Worm (Caenorhabditis elegans) whole organism, young adult: ENCODE measurements around the gene atgp-1.

Experiments
- C06A6.2 ChIP-seq: fragments of 200-800 bp; sonication (Bioruptor generic); conservative IDR thresholded peaks from 2 replicates; pipeline ENCODE4 v1.3.6; 2022; ENCODE audit warnings: missing genetic modification characterization, missing compliant biosample characterization
- F22D6.2 ChIP-seq: sonication (generic microtip); optimal IDR thresholded peaks from 2 replicates; lab custom pipeline; 2016; ENCODE audit warnings: mild to moderate bottlenecking, missing genetic modification characterization, missing compliant biosample characterization
- F39B2.1 ChIP-seq: fragments of 200-800 bp; sonication (Bioruptor generic); IDR thresholded peaks from 2 replicates; pipeline ENCODE4 v1.3.6; 2022; ENCODE audit warnings: missing genetic modification reagents, missing genetic modification characterization, missing compliant biosample characterization
- athp-1 ChIP-seq: sonication (generic microtip); optimal IDR thresholded peaks from 2 replicates; lab custom pipeline; 2017; ENCODE audit warnings: mild to moderate bottlenecking, missing genetic modification characterization, missing compliant biosample characterization
- attf-5 ChIP-seq: fragments of 200-800 bp; sonication (Bioruptor generic); optimal IDR thresholded peaks from 2 replicates; lab custom pipeline; 2018; ENCODE audit warnings: mild to moderate bottlenecking, missing genetic modification characterization, missing compliant biosample characterization
- bed-2 ChIP-seq: fragments of 200-800 bp; sonication (Bioruptor generic); IDR thresholded peaks from 2 replicates; pipeline ENCODE4 v1.3.6; 2022; ENCODE audit warnings: missing genetic modification reagents, missing genetic modification characterization, missing compliant biosample characterization
- ceh-91 ChIP-seq: fragments of 200-800 bp; sonication (Bioruptor generic); IDR thresholded peaks from 2 replicates; pipeline ENCODE4 v1.3.6; 2022; ENCODE audit warnings: missing genetic modification reagents, missing genetic modification characterization, missing compliant biosample characterization
- lir-1 ChIP-seq: fragments of 200-800 bp; sonication (Bioruptor generic); conservative IDR thresholded peaks from 2 replicates; pipeline ENCODE4 v1.3.6; 2022; ENCODE audit warnings: missing genetic modification reagents, missing genetic modification characterization, missing compliant biosample characterization
- nfya-2 ChIP-seq: fragments of 200-800 bp; sonication (Bioruptor generic); IDR thresholded peaks from 2 replicates; pipeline ENCODE4 v1.3.6; 2022; ENCODE audit warnings: missing genetic modification reagents, missing genetic modification characterization, missing compliant biosample characterization
- nhr-27 ChIP-seq: fragments of 200-800 bp; sonication (Bioruptor generic); optimal IDR thresholded peaks from 2 replicates; lab custom pipeline; 2018; ENCODE audit warnings: mild to moderate bottlenecking, missing genetic modification characterization, moderate library complexity, missing compliant biosample characterization
- nhr-80 ChIP-seq: sonication (generic microtip); optimal IDR thresholded peaks from 2 replicates; lab custom pipeline; 2016; ENCODE audit warnings: missing genetic modification characterization, missing compliant biosample characterization
- pha-4 ChIP-seq: fragments of 150-350 bp; sonication (generic microtip); optimal IDR thresholded peaks from 2 replicates; lab custom pipeline; 2014; ENCODE audit warnings: missing biosample characterization, missing genetic modification reagents, missing genetic modification characterization
- unc-130 ChIP-seq: sonication (generic microtip); optimal IDR thresholded peaks from 2 replicates; lab custom pipeline; 2016; ENCODE audit warnings: missing genetic modification reagents, missing genetic modification characterization, missing compliant biosample characterization
- ztf-3 ChIP-seq: fragments of 200-800 bp; sonication (Bioruptor generic); optimal IDR thresholded peaks from 2 replicates; lab custom pipeline; 2018; ENCODE audit warnings: mild to moderate bottlenecking, missing genetic modification characterization, missing compliant biosample characterization

DNA sequence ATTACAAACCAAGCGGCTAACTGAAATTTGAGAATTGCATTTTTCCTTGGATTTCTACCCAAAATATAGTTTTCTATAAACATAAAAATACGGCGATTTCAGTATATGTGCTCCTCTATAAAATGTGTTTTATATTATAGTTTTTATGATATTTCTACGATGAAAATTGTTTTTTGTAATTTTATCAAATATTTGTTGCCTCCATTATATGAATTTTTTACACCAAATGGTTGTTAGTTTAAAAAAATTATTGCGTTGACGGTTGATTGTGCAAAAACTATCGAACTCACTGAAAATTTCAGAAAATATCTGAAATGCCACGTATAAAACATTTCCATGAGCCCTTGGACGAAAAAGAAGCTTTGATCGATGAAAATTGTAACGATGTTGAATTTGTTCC is 39.1 kb downstream of the atgp-1 start, which contains the start of gene T28F3.9:
- no peak for TF ChIP-seq athp-1 (tag; lab: Kevin White, UChicago)
- no peak for TF ChIP-seq C06A6.2 (GFP tag; lab: Robert Waterston, UW)
- no peak for TF ChIP-seq ztf-3
- no peak for TF ChIP-seq attf-5 (GFP tag; lab: Kevin White, UChicago)
- TF ChIP-seq nfya-2 (GFP tag; lab: Robert Waterston, UW) = no peak
- TF ChIP-seq nhr-80 (tag; lab: Kevin White, UChicago) = no peak
- no peak for TF ChIP-seq unc-130 (GFP tag; lab: Kevin White, UChicago)
- no peak for TF ChIP-seq F39B2.1 (GFP tag; lab: Robert Waterston, UW)
- TF ChIP-seq pha-4 (tag; lab: Kevin White, UChicago) = no peak
- TF ChIP-seq ceh-91 (GFP tag; lab: Robert Waterston, UW) = no peak
- TF ChIP-seq bed-2 (GFP tag; lab: Robert Waterston, UW) = no peak
- no peak for TF ChIP-seq nhr-27
- TF ChIP-seq lir-1 (GFP tag; lab: Robert Waterston, UW) = no peak
- TF ChIP-seq F22D6.2 = no peak
